Fruit fly (Drosophila melanogaster) whole organism, wandering third instar larva: Measurements from ENCODE around the gene Sfp24Ba.

Experiments used
- Abd-B ChIP-seq: fragments of >200 bp; optimal IDR thresholded peaks from 2 replicates; lab custom pipeline; 2017; ENCODE audit warnings: missing biosample characterization, missing genetic modification characterization
- CG32264 ChIP-seq: fragments of 200-800 bp; sonication (Bioruptor generic); optimal IDR thresholded peaks from 2 replicates; lab custom pipeline; 2016; ENCODE audit warnings: missing biosample characterization, missing genetic modification characterization
- Dif ChIP-seq: fragments of 200-275, 200-300 bp; sonication (Bioruptor generic); optimal IDR thresholded peaks from 2 replicates; lab custom pipeline; 2018; ENCODE audit warnings: missing biosample characterization, missing genetic modification characterization; ENCODE audit not compliant: partially characterized antibody
- GATAd ChIP-seq: sonication (Bioruptor generic); optimal IDR thresholded peaks from 2 replicates; lab custom pipeline; 2016; ENCODE audit warnings: missing biosample characterization, missing genetic modification characterization
- Hnf4 ChIP-seq: fragments of 200-800 bp; sonication (Bioruptor generic); optimal IDR thresholded peaks from 2 replicates; lab custom pipeline; 2016; ENCODE audit warnings: missing biosample characterization, mild to moderate bottlenecking, missing genetic modification characterization
- Hr78 ChIP-seq: fragments of >200 bp; optimal IDR thresholded peaks from 2 replicates; lab custom pipeline; 2017; ENCODE audit warnings: missing biosample characterization, missing genetic modification characterization
- Hr83 ChIP-seq: fragments of 200-300 bp; sonication (Bioruptor generic); optimal IDR thresholded peaks from 2 replicates; lab custom pipeline; 2016; ENCODE audit warnings: missing biosample characterization, mild to moderate bottlenecking, missing genetic modification characterization, moderate library complexity; ENCODE audit not compliant: poor library complexity, severe bottlenecking
- Jra ChIP-seq: sonication (Bioruptor generic); optimal IDR thresholded peaks from 2 replicates; lab custom pipeline; 2016; ENCODE audit warnings: missing biosample characterization, missing genetic modification characterization
- Myc ChIP-seq: fragments of >200 bp; optimal IDR thresholded peaks from 2 replicates; lab custom pipeline; 2017
- N ChIP-seq: fragments of >200 bp; optimal IDR thresholded peaks from 2 replicates; lab custom pipeline; 2018; ENCODE audit warnings: missing biosample characterization, missing external identifiers, missing genetic modification characterization
- OdsH ChIP-seq: fragments of 200-800 bp; sonication (Bioruptor generic); optimal IDR thresholded peaks from 2 replicates; lab custom pipeline; 2016; ENCODE audit warnings: missing biosample characterization, mild to moderate bottlenecking, missing genetic modification characterization
- Rel ChIP-seq, 2 experiments: fragments of 200-800 bp; sonication (Bioruptor generic) in 1 of 2; optimal IDR thresholded peaks; 2 replicates in 1 of 2; 3 replicates in 1 of 2; lab custom pipeline; 2016 to 2019; ENCODE audit warnings: mild to moderate bottlenecking in 2 of 2, missing biosample characterization in 2 of 2, missing genetic modification characterization in 2 of 2, moderate library complexity in 1 of 2
- Sp1 ChIP-seq: fragments of 200-800 bp; sonication (Bioruptor generic); optimal IDR thresholded peaks from 3 replicates; lab custom pipeline; 2019; ENCODE audit warnings: missing biosample characterization, mild to moderate bottlenecking, missing genetic modification characterization, moderate library complexity
- Vsx2 ChIP-seq: fragments of 200-300, 225-300 bp; sonication (Bioruptor generic); optimal IDR thresholded peaks from 2 replicates; lab custom pipeline; 2018; ENCODE audit warnings: missing biosample characterization, missing genetic modification characterization; ENCODE audit not compliant: partially characterized antibody
- br ChIP-seq: fragments of 200-800 bp; sonication (Bioruptor generic); optimal IDR thresholded peaks from 2 replicates; lab custom pipeline; 2016; ENCODE audit warnings: missing biosample characterization, missing genetic modification characterization
- brk ChIP-seq: fragments of 200-800 bp; sonication (Bioruptor generic); optimal IDR thresholded peaks from 2 replicates; lab custom pipeline; 2016; ENCODE audit warnings: missing biosample characterization, mild to moderate bottlenecking, missing genetic modification characterization
- dl ChIP-seq, 2 experiments: fragments of 175-275, 200-275 bp in 1 of 2; fragments of 200-275 bp in 1 of 2; sonication (Bioruptor generic); optimal IDR thresholded peaks; lab custom pipeline; 2018; ENCODE audit warnings: mild to moderate bottlenecking in 2 of 2, missing biosample characterization in 2 of 2, missing genetic modification characterization in 2 of 2, moderate library complexity in 2 of 2; ENCODE audit not compliant: partially characterized antibody in 2 of 2, insufficient read depth in 1 of 2
- dmrt93B ChIP-seq: fragments of 200-800 bp; sonication (Bioruptor generic); optimal IDR thresholded peaks from 2 replicates; lab custom pipeline; 2018; ENCODE audit warnings: missing biosample characterization, mild to moderate bottlenecking, missing genetic modification characterization
- dsf ChIP-seq: sonication (Bioruptor generic); optimal IDR thresholded peaks from 2 replicates; lab custom pipeline; 2016; ENCODE audit warnings: missing biosample characterization, missing genetic modification characterization, borderline replicate concordance
- ey ChIP-seq: fragments of 200-800 bp; sonication (Bioruptor generic); optimal IDR thresholded peaks from 2 replicates; lab custom pipeline; 2016; ENCODE audit warnings: missing biosample characterization, missing genetic modification characterization
- foxo ChIP-seq, 2 experiments: fragments of 200-800 bp; sonication (Bioruptor generic); optimal IDR thresholded peaks; 2 replicates in 1 of 2; 3 replicates in 1 of 2; lab custom pipeline; 2016 to 2017; ENCODE audit warnings: missing biosample characterization in 2 of 2, missing genetic modification characterization in 2 of 2
- h ChIP-seq: fragments of 200-800 bp; sonication (Bioruptor generic); optimal IDR thresholded peaks from 3 replicates; lab custom pipeline; 2016; ENCODE audit warnings: missing biosample characterization, mild to moderate bottlenecking, missing genetic modification characterization
- jim ChIP-seq: fragments of 175-275, 200-325 bp; sonication (Bioruptor generic); optimal IDR thresholded peaks from 2 replicates; lab custom pipeline; 2016; ENCODE audit warnings: missing biosample characterization, mild to moderate bottlenecking, missing genetic modification characterization
- lola ChIP-seq: fragments of >200 bp; optimal IDR thresholded peaks from 2 replicates; lab custom pipeline; 2017; ENCODE audit warnings: missing biosample characterization, missing genetic modification characterization
- pan ChIP-seq: fragments of >200 bp; optimal IDR thresholded peaks from 2 replicates; lab custom pipeline; 2017
- psq ChIP-seq: fragments of 200-800 bp; sonication (Bioruptor generic); optimal IDR thresholded peaks from 3 replicates; lab custom pipeline; 2017; ENCODE audit warnings: missing biosample characterization, mild to moderate bottlenecking, missing genetic modification characterization, moderate library complexity
- rgr ChIP-seq: fragments of 200-800 bp; sonication (Bioruptor generic); optimal IDR thresholded peaks from 3 replicates; lab custom pipeline; 2016; ENCODE audit warnings: missing biosample characterization, mild to moderate bottlenecking, missing genetic modification characterization
- sage ChIP-seq: fragments of 200-800 bp; sonication (Bioruptor generic); optimal IDR thresholded peaks from 2 replicates; lab custom pipeline; 2016; ENCODE audit warnings: missing biosample characterization, mild to moderate bottlenecking, missing genetic modification characterization
- tai ChIP-seq: sonication (Bioruptor generic); optimal IDR thresholded peaks from 2 replicates; lab custom pipeline; 2016; ENCODE audit warnings: missing biosample characterization, missing genetic modification characterization
- usp ChIP-seq: fragments of >200 bp; optimal IDR thresholded peaks from 2 replicates; lab custom pipeline; 2017; ENCODE audit warnings: missing biosample characterization, missing genetic modification characterization

Gene Sfp24Ba

DNA sequence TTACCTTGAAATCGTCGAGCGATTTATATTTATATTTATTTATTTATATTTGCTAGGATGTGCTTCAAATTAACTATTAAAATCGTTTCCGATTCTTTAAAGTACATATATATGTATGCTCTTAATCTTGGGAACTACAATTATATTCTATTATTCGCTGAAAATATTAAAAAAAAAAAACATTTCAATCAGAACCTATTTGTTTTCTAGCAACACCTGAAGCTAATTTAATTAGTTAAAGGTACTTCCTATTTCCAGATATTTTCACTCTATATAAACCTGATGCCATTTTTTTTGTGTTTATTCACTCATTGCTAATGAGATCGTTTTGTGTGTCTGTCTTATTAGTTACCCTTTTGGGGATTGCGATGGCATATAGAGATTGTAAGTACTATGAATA lies 32.6 kb upstream of the Sfp24Ba start, which contains the start of gene CG42467:
CG42467 (plus strand) TSS at position 301 of the 400 bp plus-strand sequence.
- TF ChIP-seq rgr (GFP tag; lab: Kevin White, UChicago): no peak
- TF ChIP-seq foxo (GFP tag; optimal IDR thresholded peaks at IDR 0.05; lab: Kevin White, UChicago): no peak
- TF ChIP-seq brk (GFP tag; lab: Kevin White, UChicago): no peak
- TF ChIP-seq dmrt93B (GFP tag; lab: Kevin White, UChicago): no peak
- no peak for TF ChIP-seq pan (lab: Kevin White, UChicago)
- no peak for TF ChIP-seq CG32264
- TF ChIP-seq dsf (GFP tag; lab: Kevin White, UChicago): no peak
- no peak for TF ChIP-seq psq
- TF ChIP-seq GATAd (GFP tag; lab: Kevin White, UChicago): no peak

dm6 chr2L:3700374-3700773 lies 32.0 kb upstream of the Sfp24Ba start, which contains the start of gene Sfp24C1:
Sfp24C1 (plus strand) TSS chr2L:3700674.
- TF ChIP-seq OdsH (GFP tag; lab: Kevin White, UChicago): no peak
- no peak for TF ChIP-seq rgr (GFP tag; lab: Kevin White, UChicago)
- no peak for TF ChIP-seq Hnf4 (GFP tag; lab: Kevin White, UChicago)
- no peak for TF ChIP-seq Abd-B (GFP tag; lab: Kevin White, UChicago)
- TF ChIP-seq dsf (GFP tag; lab: Kevin White, UChicago): no peak
- no peak for TF ChIP-seq Hr83 (GFP tag; lab: Kevin White, UChicago)
- TF ChIP-seq Dif: no peak
- no peak for TF ChIP-seq CG32264

DNA sequence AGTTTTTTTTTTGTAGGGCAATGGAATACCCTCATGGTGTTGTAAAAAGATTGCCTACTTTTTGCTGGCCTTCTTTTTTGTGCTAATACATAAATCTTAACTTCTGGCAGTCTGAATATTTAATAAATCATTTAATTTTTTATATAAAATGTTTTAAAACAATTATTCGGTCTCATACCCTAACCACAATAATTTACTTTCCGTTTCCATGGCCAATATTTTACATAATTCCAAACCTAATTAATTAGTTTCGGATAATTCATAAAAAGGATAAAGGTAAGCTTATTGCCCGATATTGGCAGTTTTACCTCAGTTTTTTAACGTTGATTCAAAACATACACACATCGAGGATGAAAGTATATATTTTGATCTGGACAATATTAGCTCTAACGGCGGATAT lies 31.5 kb upstream of the Sfp24Ba start, which contains the start of gene CG42465:
CG42465 (plus strand) TSS at position 301 of the 400 bp plus-strand sequence.
- TF ChIP-seq sage (GFP tag; lab: Kevin White, UChicago) (no peak), brk (GFP tag; lab: Kevin White, UChicago) (no peak), CG32264 (no peak), ey (GFP tag; lab: Kevin White, UChicago) (no peak), Rel (GFP tag; optimal IDR thresholded peaks at IDR 0.05; lab: Kevin White, UChicago) (no peak), Rel (tag; optimal IDR thresholded peaks at IDR 0.05; lab: Kevin White, UChicago) (no peak)

dm6 chr2L:3698992-3699514 lies 30.7 kb upstream of the Sfp24Ba start, which contains the start of the genes CG10031 and CG42464:
CG10031 (minus strand) TSS chr2L:3699092.
CG42464 (plus strand) TSS chr2L:3699464.
- no peak for TF ChIP-seq Vsx2
- no peak for TF ChIP-seq dmrt93B (GFP tag; lab: Kevin White, UChicago)
- TF ChIP-seq Myc: no peak
- TF ChIP-seq CG32264: no peak
- TF ChIP-seq Hnf4 (GFP tag; lab: Kevin White, UChicago): no peak
- no peak for TF ChIP-seq lola (GFP tag; lab: Kevin White, UChicago)
- TF ChIP-seq pan (lab: Kevin White, UChicago): no peak
- TF ChIP-seq rgr (GFP tag; lab: Kevin White, UChicago): no peak
- TF ChIP-seq Hr83 (GFP tag; lab: Kevin White, UChicago): no peak
- no peak for TF ChIP-seq GATAd (GFP tag; lab: Kevin White, UChicago)
- no peak for TF ChIP-seq tai
- no peak for TF ChIP-seq jim (GFP tag; lab: Kevin White, UChicago)
- TF ChIP-seq dl (GFP tag; optimal IDR thresholded peaks at IDR 0.05; lab: Kevin White, UChicago; ENCODE audit: insufficient read depth in 1 of 2, partially characterized antibody in 2 of 2): no peak
- TF ChIP-seq psq: no peak
- no peak for TF ChIP-seq N (GFP tag; lab: Kevin White, UChicago)
- TF ChIP-seq br (GFP tag; lab: Kevin White, UChicago): no peak
- TF ChIP-seq foxo (GFP tag; optimal IDR thresholded peaks at IDR 0.05; lab: Kevin White, UChicago): no peak
- TF ChIP-seq Dif: no peak
- no peak for TF ChIP-seq sage (GFP tag; lab: Kevin White, UChicago)

DNA sequence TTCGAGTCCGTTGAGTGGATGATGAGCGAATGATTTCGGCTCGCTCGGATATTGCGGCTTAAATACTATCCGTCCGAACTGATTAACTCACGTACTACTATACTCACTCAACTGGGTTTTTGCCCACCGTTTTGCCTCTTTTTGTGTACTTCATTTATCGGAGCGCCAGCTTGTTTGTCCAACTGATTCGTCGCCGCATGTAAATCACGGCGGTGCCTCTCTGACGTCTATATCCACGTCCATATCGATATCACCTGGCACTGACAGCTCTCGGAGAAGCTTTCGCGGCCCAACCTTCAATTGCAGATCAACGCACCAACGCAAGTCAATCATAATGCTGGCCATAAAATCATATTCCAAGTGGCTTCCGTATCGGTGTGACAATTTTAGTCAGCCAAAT lies 29.4 kb upstream of the Sfp24Ba start, which contains the start of gene CG3604:
CG3604 (minus strand) TSS at position 101 of the 400 bp plus-strand sequence.
- TF ChIP-seq rgr (GFP tag; lab: Kevin White, UChicago) (no peak), tai (no peak), Jra (GFP tag; lab: Kevin White, UChicago) (no peak), psq (no peak), usp (GFP tag; lab: Kevin White, UChicago) (no peak), Abd-B (GFP tag; lab: Kevin White, UChicago) (no peak), Rel (GFP tag; optimal IDR thresholded peaks at IDR 0.05; lab: Kevin White, UChicago) (no peak), Rel (tag; optimal IDR thresholded peaks at IDR 0.05; lab: Kevin White, UChicago) (no peak), h (GFP tag; lab: Kevin White, UChicago) (no peak), pan (lab: Kevin White, UChicago) (no peak), GATAd (GFP tag; lab: Kevin White, UChicago) (no peak), Hr78 (GFP tag; lab: Kevin White, UChicago) (no peak), Sp1 (GFP tag; lab: Kevin White, UChicago) (no peak)
